Worm (Caenorhabditis elegans): Measurements from ENCODE around the gene sftd-3.

ce11 chrII:8911929-8912328 is 52.0 kb downstream of the sftd-3 start, which contains the start of gene B0457.4:
- TF ChIP-seq efl-1 (GFP tag; optimal IDR thresholded peaks at IDR 0.05) (no peak), ztf-18 (tag; optimal IDR thresholded peaks at IDR 0.05) (no peak), ets-4 (GFP tag; optimal IDR thresholded peaks at IDR 0.05) (no peak), hlh-26 (GFP tag; conservative IDR thresholded peaks at IDR 0.05) (no peak), snpc-4 (GFP tag; optimal IDR thresholded peaks at IDR 0.05) (no peak), snpc-4 (tag; optimal IDR thresholded peaks at IDR 0.05) (no peak), tbx-9 (tag; optimal IDR thresholded peaks at IDR 0.05; ENCODE audit: borderline replicate concordance) (no peak), lin-26 (GFP tag; IDR thresholded peaks at IDR 0.05) (no peak)
